Worm (Caenorhabditis elegans) whole organism, young adult: ENCODE measurements around the gene nhr-44.

ENCODE experiments used
- chd-7 ChIP-seq: sonication (generic microtip); optimal IDR thresholded peaks from 2 replicates; lab custom pipeline; 2016; ENCODE audit warnings: mild to moderate bottlenecking, missing genetic modification characterization, moderate library complexity, missing compliant biosample characterization
- dpl-1 ChIP-seq: fragments of 150-350 bp; optimal IDR thresholded peaks from 2 replicates; lab custom pipeline; 2014; ENCODE audit warnings: missing biosample characterization, missing genetic modification reagents, missing genetic modification characterization
- lin-54 ChIP-seq: fragments of 200-800 bp; sonication (Bioruptor generic); optimal IDR thresholded peaks from 2 replicates; lab custom pipeline; 2018; ENCODE audit warnings: mild to moderate bottlenecking, missing genetic modification characterization, missing compliant biosample characterization
- snpc-4 ChIP-seq, 5 experiments: fragments of 150-350 bp in 1 of 5; sonication (generic microtip) in 4 of 5; optimal IDR thresholded peaks; 2 replicates each; lab custom pipeline; 2014 to 2018; ENCODE audit warnings: missing genetic modification characterization in 5 of 5, missing biosample characterization in 3 of 5, antibody characterized with exemption in 2 of 5, mild to moderate bottlenecking in 2 of 5, missing compliant biosample characterization in 2 of 5, missing genotype in 2 of 5, moderate library complexity in 2 of 5, missing genetic modification reagents in 1 of 5

ce11 chrV:8944481-8944880 lies 19.4 kb downstream of the nhr-44 start:
- TF ChIP-seq snpc-4 (GFP tag; optimal IDR thresholded peaks at IDR 0.05; lab: Kevin White, UChicago) (no peak), snpc-4 (tag; optimal IDR thresholded peaks at IDR 0.05; lab: Kevin White, UChicago) (no peak), dpl-1 (GFP tag; lab: Kevin White, UChicago) (no peak), chd-7 (tag; lab: Kevin White, UChicago) (no peak), lin-54 (GFP tag; lab: Kevin White, UChicago) (no peak)
